Worm (Caenorhabditis elegans) whole organism, L1 larva: ENCODE results near the gene asah-2.

Experiments
- elt-3 ChIP-seq, 6 experiments: fragments of 150-350 bp in 1 of 6; sonication (generic microtip); optimal IDR thresholded peaks; 2 replicates each; lab custom pipeline; 2017 to 2018; ENCODE audit warnings: missing biosample characterization in 6 of 6, missing genetic modification characterization in 6 of 6, inconsistent platforms in 1 of 6
- fkh-10 ChIP-seq: sonication (generic microtip); optimal IDR thresholded peaks from 2 replicates; lab custom pipeline; 2017; ENCODE audit warnings: missing biosample characterization, missing genetic modification reagents, missing genetic modification characterization
- swsn-7 ChIP-seq: sonication (generic microtip); optimal IDR thresholded peaks from 2 replicates; lab custom pipeline; 2016; ENCODE audit warnings: missing genetic modification characterization, missing compliant biosample characterization
- ztf-11 ChIP-seq, 2 experiments: sonication (generic microtip); optimal IDR thresholded peaks; 2 replicates each; lab custom pipeline; 2016 to 2017; ENCODE audit warnings: missing genetic modification characterization in 2 of 2, missing biosample characterization in 1 of 2, missing compliant biosample characterization in 1 of 2

DNA sequence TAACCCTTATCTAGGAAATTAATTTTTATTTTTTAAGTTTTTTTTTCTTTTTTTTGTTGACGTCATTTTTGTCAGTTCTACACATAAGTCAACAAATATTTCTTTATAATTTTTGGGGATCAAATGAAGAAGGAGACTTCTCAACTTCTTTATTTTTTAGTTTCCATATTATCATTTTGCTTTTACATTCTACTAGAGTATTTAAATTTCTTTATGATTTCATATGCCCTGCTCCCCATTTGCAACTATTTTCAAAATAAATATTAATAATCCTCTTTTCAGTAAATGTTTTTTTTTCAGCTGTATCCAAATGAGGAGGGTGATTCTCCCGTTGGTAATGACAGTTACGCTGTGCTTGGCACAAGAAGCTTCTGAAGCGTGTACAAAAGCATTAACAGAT, 2.0 kb upstream of the asah-2 start, which contains the start of gene phg-1:
- TF ChIP-seq ztf-11 (tag; optimal IDR thresholded peaks at IDR 0.05; lab: Kevin White, UChicago) (no peak), elt-3 (tag; optimal IDR thresholded peaks at IDR 0.05; lab: Kevin White, UChicago) (no peak), swsn-7 (tag; lab: Kevin White, UChicago) (no peak), fkh-10 (GFP tag; lab: Kevin White, UChicago) (no peak)
